Worm (Caenorhabditis elegans) whole organism, L4/young adult: Measurements from ENCODE around the gene bcmo-1.

Source experiments
- W03F9.2 ChIP-seq: fragments of 150-350 bp; optimal IDR thresholded peaks from 2 replicates; lab custom pipeline; 2014; ENCODE audit warnings: missing biosample characterization, missing genetic modification characterization
- dao-5 ChIP-seq: sonication (generic microtip); optimal IDR thresholded peaks from 2 replicates; lab custom pipeline; 2016; ENCODE audit warnings: missing genotype, missing genetic modification characterization, moderate library complexity, missing compliant biosample characterization
- him-1 ChIP-seq: sonication (generic microtip); optimal IDR thresholded peaks from 2 replicates; lab custom pipeline; 2016; ENCODE audit warnings: missing genotype, missing genetic modification reagents, missing genetic modification characterization, missing compliant biosample characterization

The bcmo-1 gene

DNA sequence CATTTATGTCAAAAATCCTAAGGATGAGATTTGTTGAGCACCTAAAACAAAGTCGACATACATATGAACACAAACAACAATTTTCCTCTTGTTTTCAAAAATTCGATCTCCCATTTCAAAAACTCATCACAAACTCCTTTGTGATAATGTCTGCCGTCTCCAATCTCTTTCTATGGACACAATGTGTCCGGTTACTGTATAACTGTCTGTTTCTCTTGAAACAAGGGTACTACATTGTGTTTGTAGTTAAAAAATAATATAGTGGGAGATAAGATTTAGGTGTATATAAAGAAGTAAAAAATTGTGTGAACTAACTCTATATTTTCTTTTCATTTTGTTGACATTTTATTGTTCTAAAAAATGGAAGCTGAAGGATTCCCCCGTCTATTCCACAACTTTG lies at the start of gene bcmo-1:
Gene bcmo-1 (plus strand): TSS at position 330 of the 400 bp plus-strand sequence.
- no peak for TF ChIP-seq dao-5 (tag; lab: Kevin White, UChicago)
- no peak for TF ChIP-seq W03F9.2 (tag; lab: Kevin White, UChicago)
- no peak for TF ChIP-seq him-1 (tag; lab: Kevin White, UChicago)

ce11 chrII:12785391-12785790 lies 45.1 kb upstream of the bcmo-1 start, which contains the start of gene Y46G5A.15:
Gene Y46G5A.15, minus strand, starts transcription at chrII:12785416.
- TF ChIP-seq dao-5 (tag; lab: Kevin White, UChicago) (no peak), him-1 (tag; lab: Kevin White, UChicago) (no peak)

DNA sequence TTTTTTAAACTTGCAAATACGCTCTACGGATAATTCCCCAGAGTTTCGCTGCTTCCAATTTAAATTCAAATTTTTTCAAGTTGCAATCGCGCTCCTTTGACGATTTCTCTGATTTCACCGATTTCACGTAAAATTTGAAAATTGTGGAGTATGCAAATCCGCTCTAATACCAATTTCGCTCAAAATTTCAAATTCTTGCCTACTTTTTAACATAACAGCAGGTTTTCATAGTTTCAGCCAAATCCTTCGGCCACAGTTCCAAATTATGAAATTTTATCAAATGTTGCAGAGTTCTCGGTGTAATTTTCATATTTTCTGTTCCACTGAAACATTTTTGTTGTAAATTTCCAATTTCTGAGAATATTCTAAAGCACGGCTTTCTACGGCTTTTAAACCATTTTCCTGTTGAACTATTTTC lies 42.6 kb upstream of the bcmo-1 start, which contains the start of gene alkb-7:
Gene alkb-7 (minus strand): TSS at position 323 of the 418 bp plus-strand sequence.
- TF ChIP-seq W03F9.2 (tag; lab: Kevin White, UChicago) (no peak), him-1 (tag; lab: Kevin White, UChicago) (no peak), dao-5 (tag; lab: Kevin White, UChicago) (no peak)

- TF ChIP-seq him-1 (tag; lab: Kevin White, UChicago) (no peak), dao-5 (tag; lab: Kevin White, UChicago) (no peak), W03F9.2 (tag; lab: Kevin White, UChicago) (no peak)
These were observed 41.0 kb upstream of the bcmo-1 start for ce11 chrII:12789497-12789896.

ce11 chrII:12790392-12790791 lies 40.1 kb upstream of the bcmo-1 start:
- TF ChIP-seq W03F9.2 (tag; lab: Kevin White, UChicago) (no peak), dao-5 (tag; lab: Kevin White, UChicago) (no peak), him-1 (tag; lab: Kevin White, UChicago) (no peak)

- TF ChIP-seq W03F9.2 (tag; lab: Kevin White, UChicago) (no peak), dao-5 (tag; lab: Kevin White, UChicago) (no peak), him-1 (tag; lab: Kevin White, UChicago) (no peak)
These were observed 35.3 kb upstream of the bcmo-1 start for ce11 chrII:12795188-12795587.

DNA sequence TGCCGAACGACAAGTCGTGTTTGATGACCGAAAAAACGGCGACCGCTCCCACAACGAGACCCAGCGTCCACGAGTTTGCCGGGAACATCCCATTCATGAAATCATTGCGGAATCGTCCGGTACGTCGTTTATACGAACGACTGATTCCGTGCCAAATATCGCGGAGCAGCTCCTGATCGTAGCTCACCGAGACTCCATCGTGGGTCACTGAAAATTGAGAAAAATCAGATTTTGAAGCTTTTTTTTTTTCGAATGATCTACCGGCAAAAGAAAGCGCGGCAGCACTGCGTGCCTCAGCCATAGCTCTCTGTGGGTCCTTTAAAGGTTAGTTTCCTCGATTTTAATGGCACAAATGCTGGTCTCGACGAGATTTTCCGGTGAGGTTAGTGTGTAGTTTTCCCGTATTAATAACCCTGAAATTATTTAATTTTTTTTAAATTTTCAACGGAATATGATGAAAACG lies 34.4 kb upstream of the bcmo-1 start, which contains the start of gene cpt-1:
Gene cpt-1 (minus strand): TSS at position 413 of the 463 bp plus-strand sequence.
- TF ChIP-seq W03F9.2 (tag; lab: Kevin White, UChicago) (no peak), him-1 (tag; lab: Kevin White, UChicago) (no peak)

- TF ChIP-seq dao-5 (tag; lab: Kevin White, UChicago): no peak
These were observed 33.2 kb upstream of the bcmo-1 start for ce11 chrII:12797211-12797794.

DNA sequence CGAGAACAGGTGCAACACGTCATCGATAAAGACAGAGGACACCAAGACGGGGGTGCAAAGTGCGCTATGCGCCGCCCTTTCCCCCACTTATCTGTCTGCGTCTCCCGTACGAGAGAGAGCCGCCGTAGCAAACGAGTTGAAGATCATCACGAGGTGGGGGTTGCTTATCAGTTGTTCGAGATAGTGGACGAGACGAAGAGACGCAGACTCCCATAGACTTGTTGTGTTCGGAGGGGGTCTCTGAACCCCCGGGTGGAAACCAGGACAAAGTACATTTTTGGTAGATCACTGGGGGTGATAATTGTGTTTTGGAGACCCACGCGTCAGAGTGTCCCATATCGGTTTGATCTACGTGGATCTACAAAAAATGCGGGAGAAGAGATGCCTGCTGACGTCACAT lies 31.7 kb upstream of the bcmo-1 start:
- no peak for TF ChIP-seq him-1 (tag; lab: Kevin White, UChicago)
- no peak for TF ChIP-seq dao-5 (tag; lab: Kevin White, UChicago)
- TF ChIP-seq W03F9.2 (tag; lab: Kevin White, UChicago): no peak

ce11 chrII:12799364-12799763 lies 31.1 kb upstream of the bcmo-1 start:
- TF ChIP-seq him-1 (tag; lab: Kevin White, UChicago) (no peak), dao-5 (tag; lab: Kevin White, UChicago) (no peak), W03F9.2 (tag; lab: Kevin White, UChicago) (no peak)

DNA sequence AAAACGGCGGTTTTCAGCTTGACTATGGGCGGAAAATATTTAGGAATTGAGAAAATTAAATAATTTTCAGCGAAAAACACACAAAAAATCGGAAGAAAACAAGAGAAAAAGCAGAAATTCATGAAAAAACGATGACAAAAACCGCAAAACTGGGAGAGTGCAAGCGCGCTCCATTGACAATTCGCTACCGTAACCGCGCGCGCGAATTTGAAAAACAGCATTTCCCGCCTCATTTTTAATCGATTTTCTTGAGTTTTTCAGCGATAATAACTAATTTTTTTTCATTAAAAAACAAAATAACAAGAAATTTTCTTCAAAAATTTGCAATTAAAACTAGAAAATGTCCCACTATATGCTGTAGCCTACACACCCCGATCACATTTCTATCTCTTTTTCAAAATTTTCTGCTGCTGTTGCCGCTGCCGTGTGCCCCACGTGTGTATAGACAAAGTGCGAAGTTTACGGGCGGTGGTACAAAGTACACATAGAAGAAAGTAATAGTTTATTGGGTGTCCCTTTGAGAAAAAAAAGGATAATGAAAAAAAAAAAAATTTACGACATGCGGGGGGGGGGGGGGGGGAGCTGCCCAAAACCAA lies 30.5 kb upstream of the bcmo-1 start:
- TF ChIP-seq him-1 (tag; lab: Kevin White, UChicago) (no peak), W03F9.2 (tag; lab: Kevin White, UChicago) (peak; percentile 3), dao-5 (tag; lab: Kevin White, UChicago) (no peak)

ce11 chrII:12805161-12805560 lies 25.3 kb upstream of the bcmo-1 start, which contains the start of the genes Y46G5A.18 and Y46G5A.47:
Gene Y46G5A.18, minus strand, starts transcription at chrII:12805261.
Gene Y46G5A.47, minus strand, starts transcription at chrII:12805306.
- TF ChIP-seq dao-5 (tag; lab: Kevin White, UChicago) (no peak), him-1 (tag; lab: Kevin White, UChicago) (no peak), W03F9.2 (tag; lab: Kevin White, UChicago) (no peak)

ce11 chrII:12805765-12806384 lies 24.6 kb upstream of the bcmo-1 start:
- TF ChIP-seq him-1 (tag; lab: Kevin White, UChicago) (peak; percentile 23), W03F9.2 (tag; lab: Kevin White, UChicago) (no peak)
